Worm (Caenorhabditis elegans) whole organism, early embryonic: ENCODE data around the gene vha-2.

Source experiments
- B0310.2 ChIP-seq: sonication (generic microtip); optimal IDR thresholded peaks from 2 replicates; lab custom pipeline; 2016; ENCODE audit warnings: mild to moderate bottlenecking, missing genetic modification characterization, missing compliant biosample characterization
- F13C5.2 ChIP-seq: sonication (generic microtip); optimal IDR thresholded peaks from 2 replicates; lab custom pipeline; 2017; ENCODE audit warnings: mild to moderate bottlenecking, missing genetic modification characterization, inconsistent platforms, missing compliant biosample characterization
- aly-1 ChIP-seq: sonication (generic microtip); optimal IDR thresholded peaks from 2 replicates; lab custom pipeline; 2016; ENCODE audit warnings: missing genetic modification characterization, missing compliant biosample characterization
- ama-1 ChIP-seq: fragments of 150-350 bp; optimal IDR thresholded peaks from 2 replicates; lab custom pipeline; 2014
- ceh-13 ChIP-seq: fragments of 200-800 bp; sonication (Bioruptor generic); optimal IDR thresholded peaks from 2 replicates; lab custom pipeline; 2018; ENCODE audit warnings: mild to moderate bottlenecking, missing genetic modification characterization, missing compliant biosample characterization
- ceh-36 ChIP-seq: sonication (generic microtip); optimal IDR thresholded peaks from 2 replicates; lab custom pipeline; 2016; ENCODE audit warnings: missing genetic modification characterization, inconsistent platforms, missing compliant biosample characterization
- ets-7 ChIP-seq: sonication (generic microtip); optimal IDR thresholded peaks from 2 replicates; lab custom pipeline; 2016; ENCODE audit warnings: missing genotype, missing genetic modification characterization, missing compliant biosample characterization
- flt-1 ChIP-seq: fragments of 200-800 bp; sonication (Bioruptor generic); IDR thresholded peaks from 2 replicates; pipeline ENCODE4 v1.3.6; 2022; ENCODE audit warnings: missing genetic modification characterization, missing compliant biosample characterization
- hmbx-1 ChIP-seq: sonication (generic microtip); optimal IDR thresholded peaks from 2 replicates; lab custom pipeline; 2016; ENCODE audit warnings: mild to moderate bottlenecking, missing genetic modification characterization, missing compliant biosample characterization
- hmg-4 ChIP-seq: fragments of 200-800 bp; sonication (Bioruptor generic); optimal IDR thresholded peaks from 2 replicates; lab custom pipeline; 2018; ENCODE audit warnings: mild to moderate bottlenecking, missing genetic modification characterization, missing compliant biosample characterization
- hnd-1 ChIP-seq: sonication (generic microtip); optimal IDR thresholded peaks from 2 replicates; lab custom pipeline; 2016; ENCODE audit warnings: missing genetic modification characterization, missing compliant biosample characterization
- pes-1 ChIP-seq: fragments of 200-800 bp; sonication (Bioruptor generic); IDR thresholded peaks from 2 replicates; pipeline ENCODE4 v1.3.6; 2022; ENCODE audit warnings: missing genetic modification reagents, missing genetic modification characterization, missing compliant biosample characterization
- scrt-1 ChIP-seq: fragments of 200-800 bp; sonication (Bioruptor generic); IDR thresholded peaks from 2 replicates; pipeline ENCODE4 v1.3.6; 2022; ENCODE audit warnings: missing genetic modification characterization, missing compliant biosample characterization
- sea-1 ChIP-seq: fragments of 200-800 bp; sonication (Bioruptor generic); conservative IDR thresholded peaks from 2 replicates; pipeline ENCODE4 v1.3.6; 2022; ENCODE audit warnings: missing genetic modification characterization, missing compliant biosample characterization
- tbx-11 ChIP-seq: fragments of 200-800 bp; sonication (Bioruptor generic); IDR thresholded peaks from 2 replicates; pipeline ENCODE4 v1.3.6; 2022; ENCODE audit warnings: missing genetic modification characterization, missing compliant biosample characterization
- tbx-37 ChIP-seq: fragments of 200-800 bp; sonication (Bioruptor generic); conservative IDR thresholded peaks from 2 replicates; pipeline ENCODE4 v1.3.6; 2022; ENCODE audit warnings: missing genetic modification reagents, missing genetic modification characterization, missing compliant biosample characterization
- tra-4 ChIP-seq: sonication (generic microtip); optimal IDR thresholded peaks from 2 replicates; lab custom pipeline; 2017; ENCODE audit warnings: missing genetic modification characterization, missing compliant biosample characterization

vha-2 gene

ce11 chrIII:9782011-9782436, at the start of gene vha-2:
Gene vha-2, plus strand, starts transcription at chrIII:9782164.
- TF ChIP-seq ceh-36 (no peak), ama-1 (lab: Kevin White, UChicago) (peak; percentile 27)

ce11 chrIII:9733333-9733732, 48.6 kb upstream of the vha-2 start:
- no peak for TF ChIP-seq tbx-37 (GFP tag; lab: Robert Waterston, UW)
- no peak for TF ChIP-seq hmg-4 (GFP tag; lab: Kevin White, UChicago)
- TF ChIP-seq ets-7 (tag; lab: Kevin White, UChicago) = no peak
- no peak for TF ChIP-seq pes-1 (GFP tag; lab: Robert Waterston, UW)
- TF ChIP-seq sea-1 (GFP tag; lab: Robert Waterston, UW) = no peak
- no peak for TF ChIP-seq scrt-1 (GFP tag; lab: Robert Waterston, UW)
- TF ChIP-seq tra-4 (tag; lab: Kevin White, UChicago) = no peak
- TF ChIP-seq B0310.2 (tag; lab: Kevin White, UChicago) = no peak
- no peak for TF ChIP-seq aly-1 (tag; lab: Kevin White, UChicago)
- no peak for TF ChIP-seq flt-1 (GFP tag; lab: Robert Waterston, UW)
- no peak for TF ChIP-seq hmbx-1 (tag; lab: Kevin White, UChicago)
- TF ChIP-seq F13C5.2 (tag; lab: Kevin White, UChicago) = no peak
- no peak for TF ChIP-seq tbx-11 (GFP tag; lab: Robert Waterston, UW)
- TF ChIP-seq ama-1 (lab: Kevin White, UChicago) = no peak
- TF ChIP-seq ceh-36 = no peak
- no peak for TF ChIP-seq ceh-13 (GFP tag; lab: Kevin White, UChicago)
- no peak for TF ChIP-seq hnd-1

- TF ChIP-seq tbx-37 (GFP tag; lab: Robert Waterston, UW) = no peak
- TF ChIP-seq hmbx-1 (tag; lab: Kevin White, UChicago) = no peak
- no peak for TF ChIP-seq aly-1 (tag; lab: Kevin White, UChicago)
- TF ChIP-seq tra-4 (tag; lab: Kevin White, UChicago) = no peak
- no peak for TF ChIP-seq pes-1 (GFP tag; lab: Robert Waterston, UW)
- TF ChIP-seq hnd-1 = no peak
Observed at ce11 chrIII:9734030-9734429, 47.9 kb upstream of the vha-2 start.

- no peak for TF ChIP-seq ama-1 (lab: Kevin White, UChicago)
- no peak for TF ChIP-seq ceh-36
- no peak for TF ChIP-seq aly-1 (tag; lab: Kevin White, UChicago)
- no peak for TF ChIP-seq tbx-11 (GFP tag; lab: Robert Waterston, UW)
- TF ChIP-seq flt-1 (GFP tag; lab: Robert Waterston, UW) = no peak
- no peak for TF ChIP-seq F13C5.2 (tag; lab: Kevin White, UChicago)
Observed at ce11 chrIII:9735857-9736256, 46.1 kb upstream of the vha-2 start, which contains the start of gene dao-6. Gene dao-6, minus strand, starts transcription at chrIII:9736201.

- no peak for TF ChIP-seq hmbx-1 (tag; lab: Kevin White, UChicago)
- TF ChIP-seq B0310.2 (tag; lab: Kevin White, UChicago) = no peak
- no peak for TF ChIP-seq tbx-37 (GFP tag; lab: Robert Waterston, UW)
- no peak for TF ChIP-seq F13C5.2 (tag; lab: Kevin White, UChicago)
- TF ChIP-seq scrt-1 (GFP tag; lab: Robert Waterston, UW) = no peak
- no peak for TF ChIP-seq ets-7 (tag; lab: Kevin White, UChicago)
- TF ChIP-seq hmg-4 (GFP tag; lab: Kevin White, UChicago) = no peak
- TF ChIP-seq tra-4 (tag; lab: Kevin White, UChicago) = no peak
- no peak for TF ChIP-seq sea-1 (GFP tag; lab: Robert Waterston, UW)
- TF ChIP-seq aly-1 (tag; lab: Kevin White, UChicago) = no peak
- no peak for TF ChIP-seq hnd-1
- no peak for TF ChIP-seq tbx-11 (GFP tag; lab: Robert Waterston, UW)
- TF ChIP-seq ceh-13 (GFP tag; lab: Kevin White, UChicago) = no peak
- no peak for TF ChIP-seq ceh-36
- no peak for TF ChIP-seq flt-1 (GFP tag; lab: Robert Waterston, UW)
- no peak for TF ChIP-seq ama-1 (lab: Kevin White, UChicago)
Observed at ce11 chrIII:9738954-9739353, 43.0 kb upstream of the vha-2 start, which contains the start of gene hlh-4. Gene hlh-4, minus strand, starts transcription at chrIII:9739054.

ce11 chrIII:9740663-9741062, 41.3 kb upstream of the vha-2 start:
- TF ChIP-seq hmg-4 (GFP tag; lab: Kevin White, UChicago) (no peak), tbx-11 (GFP tag; lab: Robert Waterston, UW) (no peak), tra-4 (tag; lab: Kevin White, UChicago) (no peak), ceh-36 (no peak), pes-1 (GFP tag; lab: Robert Waterston, UW) (no peak), tbx-37 (GFP tag; lab: Robert Waterston, UW) (no peak), ceh-13 (GFP tag; lab: Kevin White, UChicago) (no peak)

- TF ChIP-seq hmg-4 (GFP tag; lab: Kevin White, UChicago) (no peak), B0310.2 (tag; lab: Kevin White, UChicago) (no peak), F13C5.2 (tag; lab: Kevin White, UChicago) (no peak), tbx-11 (GFP tag; lab: Robert Waterston, UW) (no peak), pes-1 (GFP tag; lab: Robert Waterston, UW) (no peak), ets-7 (tag; lab: Kevin White, UChicago) (no peak), sea-1 (GFP tag; lab: Robert Waterston, UW) (no peak), hnd-1 (no peak), flt-1 (GFP tag; lab: Robert Waterston, UW) (no peak), ceh-36 (no peak), tbx-37 (GFP tag; lab: Robert Waterston, UW) (no peak), scrt-1 (GFP tag; lab: Robert Waterston, UW) (no peak), tra-4 (tag; lab: Kevin White, UChicago) (no peak), hmbx-1 (tag; lab: Kevin White, UChicago) (no peak), ama-1 (lab: Kevin White, UChicago) (no peak), aly-1 (tag; lab: Kevin White, UChicago) (no peak), ceh-13 (GFP tag; lab: Kevin White, UChicago) (no peak)
Observed at ce11 chrIII:9741985-9742384, 40.0 kb upstream of the vha-2 start.
